Worm (Caenorhabditis elegans) whole organism, L2 larva: ENCODE data around the gene B0303.7.

Experiments used
- C34F6.9 ChIP-seq: fragments of 150-350 bp; optimal IDR thresholded peaks from 2 replicates; lab custom pipeline; 2014; ENCODE audit warnings: missing biosample characterization, missing genetic modification characterization
- R02D3.7 ChIP-seq: fragments of 150-350 bp; optimal IDR thresholded peaks from 2 replicates; lab custom pipeline; 2014; ENCODE audit warnings: missing biosample characterization, missing genetic modification characterization
- blmp-1 ChIP-seq: sonication (generic microtip); optimal IDR thresholded peaks from 2 replicates; lab custom pipeline; 2017; ENCODE audit warnings: missing genetic modification characterization, mild to moderate bottlenecking, missing compliant biosample characterization, antibody characterized with exemption, moderate library complexity; ENCODE audit not compliant: insufficient read depth
- egl-27 ChIP-seq: sonication (generic microtip); optimal IDR thresholded peaks from 3 replicates; lab custom pipeline; 2017; ENCODE audit warnings: missing biosample characterization, missing genetic modification reagents, missing genetic modification characterization
- elt-3 ChIP-seq: sonication (generic microtip); optimal IDR thresholded peaks from 2 replicates; lab custom pipeline; 2017; ENCODE audit warnings: missing biosample characterization, missing genetic modification characterization
- fos-1 ChIP-seq: fragments of 150-350 bp; optimal IDR thresholded peaks from 2 replicates; lab custom pipeline; 2014; ENCODE audit warnings: missing biosample characterization, missing genetic modification characterization
- nhr-237 ChIP-seq: fragments of 150-350 bp; optimal IDR thresholded peaks from 2 replicates; lab custom pipeline; 2014; ENCODE audit warnings: missing biosample characterization, missing genetic modification characterization
- snpc-4 ChIP-seq: fragments of 150-350 bp; optimal IDR thresholded peaks from 2 replicates; lab custom pipeline; 2014; ENCODE audit warnings: missing biosample characterization, missing genetic modification characterization
- unc-55 ChIP-seq: fragments of 150-350 bp; sonication (generic microtip); optimal IDR thresholded peaks from 3 replicates; lab custom pipeline; 2014; ENCODE audit warnings: missing biosample characterization, missing genetic modification reagents, missing genetic modification characterization
- ztf-1 ChIP-seq: fragments of 200-800 bp; sonication (Bioruptor generic); conservative IDR thresholded peaks from 2 replicates; pipeline ENCODE4 v1.3.6; 2022; ENCODE audit warnings: missing genetic modification characterization, missing compliant biosample characterization
- ztf-11 ChIP-seq: sonication (generic microtip); optimal IDR thresholded peaks from 2 replicates; lab custom pipeline; 2017; ENCODE audit warnings: missing biosample characterization, missing genetic modification characterization

- TF ChIP-seq unc-55 (GFP tag; lab: Kevin White, UChicago) (no peak), C34F6.9 (no peak), R02D3.7 (tag; lab: Kevin White, UChicago) (no peak), ztf-1 (GFP tag; lab: Robert Waterston, UW) (no peak), snpc-4 (tag; lab: Kevin White, UChicago) (no peak), blmp-1 (tag; lab: Kevin White, UChicago) (no peak), fos-1 (tag; lab: Kevin White, UChicago) (no peak), ztf-11 (tag; lab: Kevin White, UChicago) (no peak), egl-27 (no peak), elt-3 (tag; lab: Kevin White, UChicago) (no peak), nhr-237 (tag; lab: Kevin White, UChicago) (no peak)
Measured at ce11 chrIII:8697268-8697907, 4.0 kb downstream of the B0303.7 start.
